Fruit fly (Drosophila melanogaster) whole organism, embryonic: ENCODE results near the gene Nagk.

Source experiments
- ATbp ChIP-seq: fragments of 200-800 bp; sonication (Bioruptor generic); optimal IDR thresholded peaks from 2 replicates; lab custom pipeline; 2017; ENCODE audit warnings: missing biosample characterization, mild to moderate bottlenecking, missing genetic modification characterization, missing genetic modification reagents
- Bgb ChIP-seq: fragments of 200-800 bp; sonication (Bioruptor generic); IDR thresholded peaks from 2 replicates; pipeline ENCODE4 v1.3.6; 2022; ENCODE audit warnings: missing biosample characterization, missing genetic modification characterization; ENCODE audit not compliant: partially characterized antibody
- CG11723 ChIP-seq: fragments of 200-800 bp; sonication (Bioruptor generic); optimal IDR thresholded peaks from 2 replicates; lab custom pipeline; 2017; ENCODE audit warnings: missing biosample characterization, mild to moderate bottlenecking, missing genetic modification characterization
- CG12104 ChIP-seq: fragments of 200-800 bp; sonication (Bioruptor generic); optimal IDR thresholded peaks from 3 replicates; lab custom pipeline; 2016; ENCODE audit warnings: missing biosample characterization, missing genetic modification characterization
- CG1529 ChIP-seq: fragments of 200-800 bp; sonication (Bioruptor generic); optimal IDR thresholded peaks from 3 replicates; lab custom pipeline; 2018; ENCODE audit warnings: missing biosample characterization, missing genetic modification characterization
- CG1603 ChIP-seq: fragments of 200-800 bp; sonication (Bioruptor generic); optimal IDR thresholded peaks from 2 replicates; lab custom pipeline; 2019; ENCODE audit warnings: missing biosample characterization, mild to moderate bottlenecking, missing genetic modification characterization, moderate library complexity
- CG16813 ChIP-seq: fragments of 200-800 bp; sonication (Bioruptor generic); IDR thresholded peaks from 3 replicates; pipeline ENCODE4 v1.3.6; 2022; ENCODE audit warnings: missing biosample characterization, missing genetic modification characterization; ENCODE audit not compliant: partially characterized antibody
- CG16863 ChIP-seq: fragments of 200-800 bp; sonication (Bioruptor generic); optimal IDR thresholded peaks from 3 replicates; lab custom pipeline; 2016; ENCODE audit warnings: missing biosample characterization, missing genetic modification characterization
- CG2129 ChIP-seq: fragments of 200-800 bp; sonication (Bioruptor generic); IDR thresholded peaks from 2 replicates; pipeline ENCODE4 v1.3.6; 2022; ENCODE audit warnings: missing biosample characterization, missing genetic modification characterization; ENCODE audit not compliant: partially characterized antibody
- CG31224 ChIP-seq: fragments of 200-800 bp; sonication (Bioruptor generic); IDR thresholded peaks from 2 replicates; pipeline ENCODE4 v1.3.6; 2022; ENCODE audit warnings: missing biosample characterization, missing genetic modification characterization
- CG34224 ChIP-seq: fragments of 200-800 bp; sonication (Bioruptor generic); IDR thresholded peaks from 3 replicates; pipeline ENCODE4 v1.3.6; 2022; ENCODE audit warnings: missing biosample characterization, missing genetic modification characterization; ENCODE audit not compliant: partially characterized antibody
- CG3726 ChIP-seq: fragments of 200-800 bp; sonication (Bioruptor generic); IDR thresholded peaks from 3 replicates; pipeline ENCODE4, ENCODE4 v1.3.6; 2022; ENCODE audit warnings: missing biosample characterization, missing genetic modification characterization
- CG4360 ChIP-seq: fragments of 200-800 bp; sonication (Bioruptor generic); IDR thresholded peaks from 2 replicates; pipeline ENCODE4 v1.3.6; 2022; ENCODE audit warnings: missing biosample characterization, missing genetic modification characterization
- CG4820 ChIP-seq: fragments of 200-800 bp; sonication (Bioruptor generic); optimal IDR thresholded peaks from 3 replicates; lab custom pipeline; 2016; ENCODE audit warnings: missing biosample characterization, missing genetic modification characterization
- CG5245 ChIP-seq: fragments of 200-800 bp; sonication (Bioruptor generic); optimal IDR thresholded peaks from 3 replicates; lab custom pipeline; 2016; ENCODE audit warnings: missing biosample characterization, missing genetic modification characterization
- CG6272 ChIP-seq: fragments of 200-800 bp; sonication (Bioruptor generic); IDR thresholded peaks from 2 replicates; pipeline ENCODE4 v1.3.6; 2022; ENCODE audit warnings: missing biosample characterization, missing genetic modification characterization
- CG7786 ChIP-seq: fragments of 200-800 bp; sonication (Bioruptor generic); optimal IDR thresholded peaks from 2 replicates; lab custom pipeline; 2016; ENCODE audit warnings: missing biosample characterization, missing genetic modification characterization
- CHES-1-like ChIP-seq: fragments of 200-800 bp; sonication (Bioruptor generic); optimal IDR thresholded peaks from 2 replicates; lab custom pipeline; 2016; ENCODE audit warnings: missing biosample characterization, missing genetic modification characterization
- Doc3 ChIP-seq: fragments of 200-800 bp; sonication (Bioruptor generic); IDR thresholded peaks from 3 replicates; pipeline ENCODE4 v1.3.6; 2022; ENCODE audit warnings: missing biosample characterization, missing genetic modification characterization; ENCODE audit not compliant: partially characterized antibody
- Dref ChIP-seq: fragments of 200-800 bp; sonication (Bioruptor generic); IDR thresholded peaks from 2 replicates; pipeline ENCODE4 v1.3.6; 2022; ENCODE audit warnings: missing biosample characterization, missing genetic modification characterization
- E2f2 ChIP-seq: fragments of 200-800 bp; sonication (Bioruptor generic); IDR thresholded peaks from 2 replicates; pipeline ENCODE4 v1.3.6; 2022; ENCODE audit warnings: missing biosample characterization, missing genetic modification characterization
- Lim3 ChIP-seq: fragments of 200-800 bp; sonication (Bioruptor generic); IDR thresholded peaks from 2 replicates; pipeline ENCODE4 v1.3.6; 2022; ENCODE audit warnings: missing biosample characterization, missing genetic modification characterization
- MTF-1 ChIP-seq: fragments of 200-800 bp; sonication (Bioruptor generic); optimal IDR thresholded peaks from 2 replicates; lab custom pipeline; 2018; ENCODE audit warnings: missing biosample characterization, mild to moderate bottlenecking, missing genetic modification characterization, borderline replicate concordance
- Sox100B ChIP-seq: fragments of 200-800 bp; sonication (Bioruptor generic); optimal IDR thresholded peaks from 3 replicates; lab custom pipeline; 2018; ENCODE audit warnings: missing biosample characterization, mild to moderate bottlenecking, missing genetic modification characterization
- Sry-β ChIP-seq: fragments of 200-800 bp; sonication (Bioruptor generic); optimal IDR thresholded peaks from 2 replicates; lab custom pipeline; 2018; ENCODE audit warnings: missing biosample characterization, mild to moderate bottlenecking, missing genetic modification characterization, moderate library complexity
- Usf ChIP-seq: fragments of 200-800 bp; sonication (Bioruptor generic); optimal IDR thresholded peaks from 2 replicates; lab custom pipeline; 2017; ENCODE audit warnings: missing genotype, missing biosample characterization, missing genetic modification characterization
- corto ChIP-seq: fragments of 200-800 bp; sonication (Bioruptor generic); optimal IDR thresholded peaks from 2 replicates; lab custom pipeline; 2016; ENCODE audit warnings: missing biosample characterization, mild to moderate bottlenecking, missing genetic modification characterization, moderate library complexity
- dan ChIP-seq: fragments of 200-800 bp; sonication (Bioruptor generic); IDR thresholded peaks from 2 replicates; pipeline ENCODE4 v1.3.6; 2022; ENCODE audit warnings: missing biosample characterization, missing genetic modification characterization
- dysf ChIP-seq: fragments of 200-800 bp; sonication (Bioruptor generic); IDR thresholded peaks from 3 replicates; pipeline ENCODE4 v1.3.6; 2022; ENCODE audit warnings: missing biosample characterization, missing genetic modification characterization
- exex ChIP-seq: fragments of 200-800 bp; sonication (Bioruptor generic); optimal IDR thresholded peaks from 4 replicates; lab custom pipeline; 2018; ENCODE audit warnings: missing biosample characterization, mild to moderate bottlenecking, missing genetic modification characterization, moderate library complexity
- ftz-f1 ChIP-seq: fragments of 200-800 bp; sonication (Bioruptor generic); optimal IDR thresholded peaks from 2 replicates; lab custom pipeline; 2016; ENCODE audit warnings: missing biosample characterization, missing genetic modification characterization
- gfzf ChIP-seq: fragments of 200-800 bp; sonication (Bioruptor generic); optimal IDR thresholded peaks from 2 replicates; lab custom pipeline; 2016; ENCODE audit warnings: missing biosample characterization, mild to moderate bottlenecking, missing genetic modification characterization, moderate library complexity
- ham ChIP-seq: fragments of 200-800 bp; sonication (Bioruptor generic); IDR thresholded peaks from 2 replicates; pipeline ENCODE4 v1.3.6; 2022; ENCODE audit warnings: missing biosample characterization, missing genetic modification characterization
- hth ChIP-seq: fragments of >200 bp; optimal IDR thresholded peaks from 2 replicates; lab custom pipeline; 2017; ENCODE audit warnings: inconsistent platforms
- knrl ChIP-seq: fragments of 200-800 bp; sonication (Bioruptor generic); IDR thresholded peaks from 3 replicates; pipeline ENCODE4 v1.3.6; 2022; ENCODE audit warnings: missing biosample characterization, missing genetic modification characterization; ENCODE audit not compliant: partially characterized antibody
- lab ChIP-seq: fragments of 200-800 bp; sonication (Bioruptor generic); optimal IDR thresholded peaks from 3 replicates; lab custom pipeline; 2017; ENCODE audit warnings: missing biosample characterization, missing genetic modification characterization, mild to moderate bottlenecking, moderate library complexity, missing genetic modification reagents
- lilli ChIP-seq: fragments of 200-800 bp; sonication (Bioruptor generic); optimal IDR thresholded peaks from 3 replicates; lab custom pipeline; 2016; ENCODE audit warnings: missing biosample characterization, missing genetic modification characterization
- pho ChIP-seq: fragments of 200-800 bp; sonication (Bioruptor generic); optimal IDR thresholded peaks from 2 replicates; lab custom pipeline; 2016; ENCODE audit warnings: missing biosample characterization, missing genetic modification characterization
- pita ChIP-seq: fragments of 200-800 bp; sonication (Bioruptor generic); optimal IDR thresholded peaks from 2 replicates; lab custom pipeline; 2017; ENCODE audit warnings: missing biosample characterization, mild to moderate bottlenecking, missing genetic modification characterization
- pros ChIP-seq: fragments of 200-800 bp; sonication (Bioruptor generic); optimal IDR thresholded peaks from 3 replicates; lab custom pipeline; 2019; ENCODE audit warnings: missing biosample characterization, mild to moderate bottlenecking, missing genetic modification characterization, moderate library complexity
- pum ChIP-seq: fragments of 200-800 bp; sonication (Bioruptor generic); optimal IDR thresholded peaks from 2 replicates; lab custom pipeline; 2016; ENCODE audit warnings: missing biosample characterization, missing genetic modification characterization
- scrt ChIP-seq: fragments of 200-800 bp; sonication (Bioruptor generic); optimal IDR thresholded peaks from 2 replicates; lab custom pipeline; 2018; ENCODE audit warnings: missing biosample characterization, mild to moderate bottlenecking, missing genetic modification characterization, moderate library complexity
- sima ChIP-seq: fragments of 200-800 bp; sonication (Bioruptor generic); optimal IDR thresholded peaks from 2 replicates; lab custom pipeline; 2016; ENCODE audit warnings: missing biosample characterization, missing genetic modification characterization
- so ChIP-seq: fragments of 200-800 bp; sonication (Bioruptor generic); IDR thresholded peaks from 3 replicates; pipeline ENCODE4 v1.3.6; 2022; ENCODE audit warnings: missing biosample characterization, missing genetic modification characterization
- sr ChIP-seq: fragments of 200-800 bp; sonication (Bioruptor generic); IDR thresholded peaks from 3 replicates; pipeline ENCODE4 v1.3.6; 2022; ENCODE audit warnings: missing biosample characterization, missing genetic modification characterization
- stc ChIP-seq: fragments of 200-800 bp; sonication (Bioruptor generic); IDR thresholded peaks from 2 replicates; pipeline ENCODE4 v1.3.6; 2022; ENCODE audit warnings: missing biosample characterization, missing genetic modification characterization
- tll ChIP-seq, 2 experiments: fragments of 200-800 bp in 1 of 2; fragments of >200 bp in 1 of 2; sonication (Bioruptor generic) in 1 of 2; optimal IDR thresholded peaks; 2 replicates each; lab custom pipeline; 2017 to 2019; ENCODE audit warnings: missing biosample characterization in 2 of 2, missing genetic modification characterization in 2 of 2, mild to moderate bottlenecking in 1 of 2, moderate library complexity in 1 of 2
- unc-4 ChIP-seq: fragments of 200-800 bp; sonication (Bioruptor generic); IDR thresholded peaks from 2 replicates; pipeline ENCODE4 v1.3.6; 2022; ENCODE audit warnings: missing biosample characterization, missing genetic modification characterization; ENCODE audit not compliant: partially characterized antibody
- vnd ChIP-seq: fragments of 200-800 bp; sonication (Bioruptor generic); IDR thresholded peaks from 3 replicates; pipeline ENCODE4 v1.3.6; 2022; ENCODE audit warnings: missing biosample characterization, missing genetic modification characterization; ENCODE audit not compliant: partially characterized antibody
- wdn ChIP-seq: fragments of 200-800 bp; sonication (Bioruptor generic); IDR thresholded peaks from 2 replicates; pipeline ENCODE4 v1.3.6; 2022; ENCODE audit warnings: missing biosample characterization, missing genetic modification characterization
- zen2 ChIP-seq: fragments of 200-800 bp; sonication (Bioruptor generic); IDR thresholded peaks from 3 replicates; pipeline ENCODE4 v1.3.6; 2022; ENCODE audit warnings: missing biosample characterization, missing genetic modification characterization; ENCODE audit not compliant: partially characterized antibody

The Nagk gene

DNA sequence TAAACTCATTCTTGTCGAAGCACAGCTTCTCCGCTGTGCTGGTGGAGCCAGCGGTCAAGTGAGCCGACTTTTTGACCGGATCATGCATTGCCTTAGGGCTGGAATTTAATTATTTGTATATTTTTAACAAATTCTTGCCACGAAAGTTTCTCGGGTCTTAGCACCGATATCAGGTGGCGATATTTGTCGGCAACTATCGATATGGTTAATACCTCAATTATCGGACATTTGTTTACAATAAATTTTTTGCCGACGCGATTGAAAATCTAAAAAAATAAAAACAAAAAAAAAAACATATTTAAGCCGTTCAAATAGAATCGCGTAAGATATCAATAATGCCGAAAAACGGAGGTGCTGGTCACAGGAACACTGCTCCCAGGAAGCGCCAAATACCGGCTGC lies 18.4 kb upstream of the Nagk start, which contains the start of the genes Cog2 and Trax (continued):
- TF ChIP-seq Dref (GFP tag; lab: Robert Waterston, UW) (peak; percentile 76), CHES-1-like (no peak), unc-4 (GFP tag; lab: Robert Waterston, UW) (peak; percentile 95), CG1603 (tag; lab: Kevin White, UChicago) (peak; percentile 7), Doc3 (GFP tag; lab: Robert Waterston, UW) (peak; percentile 94), CG12104 (GFP tag; lab: Kevin White, UChicago) (no peak), ftz-f1 (GFP tag; lab: Kevin White, UChicago) (peak; percentile 37), sima (GFP tag; lab: Kevin White, UChicago) (no peak), so (GFP tag; lab: Robert Waterston, UW) (no peak), sr (GFP tag; lab: Robert Waterston, UW) (no peak), wdn (GFP tag; lab: Robert Waterston, UW) (no peak), Usf (GFP tag; lab: Kevin White, UChicago) (no peak), vnd (GFP tag; lab: Robert Waterston, UW) (peak; percentile 82), pros (GFP tag; lab: Kevin White, UChicago) (no peak), CG2129 (GFP tag; lab: Robert Waterston, UW) (peak; percentile 83), CG31224 (GFP tag; lab: Robert Waterston, UW) (no peak), lilli (no peak), pum (no peak), stc (GFP tag; lab: Robert Waterston, UW) (no peak), ATbp (no peak), CG3726 (GFP tag; lab: Robert Waterston, UW) (no peak), CG4360 (GFP tag; lab: Robert Waterston, UW) (no peak), scrt (GFP tag; lab: Kevin White, UChicago) (no peak), ham (GFP tag; lab: Robert Waterston, UW) (no peak), E2f2 (GFP tag; lab: Robert Waterston, UW) (peak; percentile 33; the same call in 1 of the 2 replicates), zen2 (peak; percentile 92), tll (GFP tag; optimal IDR thresholded peaks at IDR 0.05; lab: Kevin White, UChicago) (no peak), CG16813 (GFP tag; lab: Robert Waterston, UW) (peak; percentile 77), CG6272 (GFP tag; lab: Robert Waterston, UW) (no peak), dysf (GFP tag; lab: Robert Waterston, UW) (no peak), CG4820 (GFP tag; lab: Kevin White, UChicago) (no peak), exex (tag; lab: Kevin White, UChicago) (no peak), MTF-1 (GFP tag; lab: Kevin White, UChicago) (no peak), Lim3 (no peak), pita (GFP tag; lab: Kevin White, UChicago) (no peak), Sox100B (GFP tag; lab: Kevin White, UChicago) (no peak), CG7786 (no peak), dan (GFP tag; lab: Robert Waterston, UW) (no peak), CG11723 (GFP tag; lab: Kevin White, UChicago) (no peak), CG5245 (GFP tag; lab: Kevin White, UChicago) (no peak), CG16863 (no peak), Sry-β (GFP tag; lab: Kevin White, UChicago) (no peak), CG1529 (no peak), Bgb (GFP tag; lab: Robert Waterston, UW) (peak; percentile 87), CG34224 (GFP tag; lab: Robert Waterston, UW) (peak; percentile 94), corto (GFP tag; lab: Kevin White, UChicago) (no peak), pho (GFP tag; lab: Kevin White, UChicago) (no peak), hth (no peak), lab (GFP tag; lab: Kevin White, UChicago) (no peak), knrl (peak; percentile 77), gfzf (GFP tag; lab: Kevin White, UChicago) (no peak)
